Worm (Caenorhabditis elegans): ENCODE measurements around the gene sec-10.

Gene sec-10

ce11 chrIV:7796432-7797113 is 14.3 kb upstream of the sec-10 start, which contains the start of gene sgo-1 (continued):
- TF ChIP-seq snpc-1.1 (tag; optimal IDR thresholded peaks at IDR 0.05; ENCODE audit: insufficient read depth), result peak; percentile 53
- TF ChIP-seq rec-8 (tag; optimal IDR thresholded peaks at IDR 0.05), result no peak
- peak; percentile 87 for TF ChIP-seq B0336.3 (GFP tag; IDR thresholded peaks at IDR 0.05)
- peak; percentile 93 for TF ChIP-seq tlf-1 (GFP tag; optimal IDR thresholded peaks at IDR 0.05)
- TF ChIP-seq nhr-120 (GFP tag; IDR thresholded peaks at IDR 0.05), result no peak
- TF ChIP-seq ZK185.1 (tag; optimal IDR thresholded peaks at IDR 0.05; ENCODE audit: poor library complexity, severe bottlenecking), result no peak
- TF ChIP-seq F22D6.2 (tag; optimal IDR thresholded peaks at IDR 0.05), result no peak
- TF ChIP-seq ets-4 (GFP tag; optimal IDR thresholded peaks at IDR 0.05), result no peak
- peak; percentile 91 for TF ChIP-seq dox-1 (GFP tag; IDR thresholded peaks at IDR 0.05)
- peak; percentile 97 for TF ChIP-seq lsl-1 (GFP tag; optimal IDR thresholded peaks at IDR 0.05)
- no peak for TF ChIP-seq zim-3 (tag; optimal IDR thresholded peaks at IDR 0.05)
- peak; percentile 35; the same call in 1 of the 2 replicates for TF ChIP-seq cebp-1 (GFP tag; IDR thresholded peaks at IDR 0.05)
- TF ChIP-seq cebp-1 (tag; optimal IDR thresholded peaks at IDR 0.05), result no peak

ce11 chrIV:7794709-7795108 is 12.4 kb upstream of the sec-10 start, which contains the start of gene ntp-1:
ntp-1 (minus strand) TSS chrIV:7794809.
- TF ChIP-seq madf-8 (GFP tag; conservative IDR thresholded peaks at IDR 0.05) (no peak), B0261.1 (tag; optimal IDR thresholded peaks at IDR 0.05) (no peak), tbx-9 (tag; optimal IDR thresholded peaks at IDR 0.05; ENCODE audit: borderline replicate concordance) (no peak), hsf-1 (GFP tag; IDR thresholded peaks at IDR 0.05) (no peak), attf-3 (GFP tag; conservative IDR thresholded peaks at IDR 0.05) (no peak), rcor-1 (GFP tag; IDR thresholded peaks at IDR 0.05) (no peak), Y79H2A.3 (GFP tag; conservative IDR thresholded peaks at IDR 0.05) (no peak), ceh-40 (GFP tag; IDR thresholded peaks at IDR 0.05) (no peak), F37B4.10 (GFP tag; IDR thresholded peaks at IDR 0.05) (no peak), nfya-1 (tag; optimal IDR thresholded peaks at IDR 0.05; ENCODE audit: borderline replicate concordance, insufficient read depth) (no peak), Y53F4B.3 (GFP tag; IDR thresholded peaks at IDR 0.05) (no peak), dox-1 (GFP tag; IDR thresholded peaks at IDR 0.05) (no peak), ama-1 (optimal IDR thresholded peaks at IDR 0.05) (no peak), ama-1 (GFP tag; optimal IDR thresholded peaks at IDR 0.05) (no peak), Y95B8A.8 (GFP tag; IDR thresholded peaks at IDR 0.05) (no peak), Y56A3A.18 (GFP tag; IDR thresholded peaks at IDR 0.05) (no peak), mel-28 (tag; optimal IDR thresholded peaks at IDR 0.05; ENCODE audit: borderline replicate concordance) (no peak), dpff-1 (tag; optimal IDR thresholded peaks at IDR 0.05) (no peak), ZK185.1 (tag; optimal IDR thresholded peaks at IDR 0.05; ENCODE audit: poor library complexity, severe bottlenecking) (no peak)

DNA sequence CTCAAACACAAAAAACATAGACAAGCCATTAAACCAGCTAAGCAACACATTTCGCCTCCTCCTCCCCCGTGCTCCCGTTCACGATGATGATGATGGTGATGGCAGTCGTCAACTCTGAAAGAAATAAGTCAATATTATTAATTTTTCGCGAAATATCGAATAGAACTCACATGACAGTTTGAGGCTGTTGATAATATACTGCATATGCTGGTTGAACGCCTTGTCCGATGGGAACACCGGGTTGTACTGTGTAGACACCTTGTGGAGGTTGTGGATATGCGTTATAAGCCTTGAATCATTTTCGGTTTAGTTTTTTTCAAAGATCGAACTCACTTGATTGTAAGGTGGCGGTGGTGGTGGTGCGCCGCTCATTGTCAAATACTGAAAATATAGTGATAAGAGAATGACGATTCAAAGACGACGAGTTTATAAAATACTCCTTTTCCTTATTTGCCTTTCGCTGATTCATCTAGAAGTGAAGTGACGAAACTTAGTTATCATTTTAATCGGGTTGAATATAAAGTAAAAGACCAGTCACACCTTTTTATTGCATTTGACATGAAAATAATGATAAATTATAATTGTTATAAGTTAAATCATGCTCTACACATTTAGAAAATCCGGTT is 9.6 kb upstream of the sec-10 start, which contains the start of gene C33H5.13:
Gene C33H5.13, minus strand, starts transcription at position 443 of the 626 bp plus-strand sequence.
- TF ChIP-seq ztf-22 (GFP tag; optimal IDR thresholded peaks at IDR 0.05) (no peak), cebp-1 (GFP tag; IDR thresholded peaks at IDR 0.05) (no peak), cebp-1 (tag; optimal IDR thresholded peaks at IDR 0.05) (peak; percentile 28), B0035.1 (tag; optimal IDR thresholded peaks at IDR 0.05) (no peak), nhr-80 (tag; optimal IDR thresholded peaks at IDR 0.05) (peak; percentile 66), lsy-27 (tag; optimal IDR thresholded peaks at IDR 0.05; ENCODE audit: borderline replicate concordance, insufficient read depth) (no peak), Y53G8AR.9 (GFP tag; conservative IDR thresholded peaks at IDR 0.05) (0 out of 2 replicates have a peak, but pooled peaks have one; percentile 60), lsl-1 (GFP tag; optimal IDR thresholded peaks at IDR 0.05) (no peak), ztf-28 (GFP tag; IDR thresholded peaks at IDR 0.05) (no peak), F39B2.1 (GFP tag; IDR thresholded peaks at IDR 0.05) (no peak), nfya-2 (GFP tag; IDR thresholded peaks at IDR 0.05) (no peak), chd-7 (tag; optimal IDR thresholded peaks at IDR 0.05) (no peak), ZK185.1 (tag; optimal IDR thresholded peaks at IDR 0.05; ENCODE audit: poor library complexity, severe bottlenecking) (peak; percentile 12), repo-1 (tag; optimal IDR thresholded peaks at IDR 0.05) (no peak)

Data from whole organism, young adult.